Worm (Caenorhabditis elegans): ENCODE results near the gene elo-8.
"Not testable (repeated sequence)": the region's sequence is repeated elsewhere in the genome, so short reads cannot be mapped to it uniquely, and the experiment has no call there.

The elo-8 gene

DNA sequence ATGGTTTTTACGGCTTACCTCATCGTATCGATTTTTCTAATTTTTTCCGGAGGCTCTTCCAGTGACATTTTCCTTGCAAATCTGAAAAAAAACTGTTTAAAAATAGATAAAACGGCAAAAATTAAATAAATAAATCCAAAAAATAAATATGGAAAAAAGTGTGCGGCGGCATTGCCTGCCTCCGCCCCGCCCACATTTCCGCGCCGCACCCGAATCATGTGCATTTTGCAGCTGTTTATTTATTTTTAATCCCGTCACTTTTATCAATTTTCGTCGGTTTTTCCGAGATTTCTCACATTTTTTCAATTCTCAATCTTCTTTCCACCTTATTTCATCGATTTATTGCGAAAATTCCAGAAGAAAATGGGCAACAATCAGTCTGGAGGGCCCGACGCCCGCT lies 4.9 kb upstream of the elo-8 start, which contains the start of the genes Y47D3A.14 and aakb-2 (continued):
- no peak for TF ChIP-seq mec-3 (tag; optimal IDR thresholded peaks at IDR 0.05; ENCODE audit: borderline replicate concordance)
- no peak for TF ChIP-seq pros-1 (tag; optimal IDR thresholded peaks at IDR 0.05)
- no peak for TF ChIP-seq ahr-1 (tag; optimal IDR thresholded peaks at IDR 0.05)
- TF ChIP-seq unc-55 (GFP tag; optimal IDR thresholded peaks at IDR 0.05): no peak
- TF ChIP-seq lim-6 (tag; optimal IDR thresholded peaks at IDR 0.05): no peak
- TF ChIP-seq K02D7.2 (tag; optimal IDR thresholded peaks at IDR 0.05): no peak
- peak; percentile 82 for TF ChIP-seq elt-2 (tag; optimal IDR thresholded peaks at IDR 0.05)
- no peak for TF ChIP-seq pha-4 (tag; optimal IDR thresholded peaks at IDR 0.05)
- TF ChIP-seq ama-1 (optimal IDR thresholded peaks at IDR 0.05): no peak
- no peak for TF ChIP-seq fkh-10 (GFP tag; optimal IDR thresholded peaks at IDR 0.05)
- peak; percentile 19 for TF ChIP-seq rnt-1 (tag; optimal IDR thresholded peaks at IDR 0.05)
- TF ChIP-seq ceh-19 (GFP tag; optimal IDR thresholded peaks at IDR 0.05): no peak
- TF ChIP-seq syd-9 (tag; optimal IDR thresholded peaks at IDR 0.05): no peak
- TF ChIP-seq ceh-34 (tag; optimal IDR thresholded peaks at IDR 0.05): peak; percentile 48
- peak; percentile 9 for TF ChIP-seq fkh-6 (tag; optimal IDR thresholded peaks at IDR 0.05)
- TF ChIP-seq fax-1 (tag; optimal IDR thresholded peaks at IDR 0.05): no peak
- no peak for TF ChIP-seq ceh-45 (GFP tag; IDR thresholded peaks at IDR 0.05)
- no peak for TF ChIP-seq dve-1 (tag; optimal IDR thresholded peaks at IDR 0.05)

DNA sequence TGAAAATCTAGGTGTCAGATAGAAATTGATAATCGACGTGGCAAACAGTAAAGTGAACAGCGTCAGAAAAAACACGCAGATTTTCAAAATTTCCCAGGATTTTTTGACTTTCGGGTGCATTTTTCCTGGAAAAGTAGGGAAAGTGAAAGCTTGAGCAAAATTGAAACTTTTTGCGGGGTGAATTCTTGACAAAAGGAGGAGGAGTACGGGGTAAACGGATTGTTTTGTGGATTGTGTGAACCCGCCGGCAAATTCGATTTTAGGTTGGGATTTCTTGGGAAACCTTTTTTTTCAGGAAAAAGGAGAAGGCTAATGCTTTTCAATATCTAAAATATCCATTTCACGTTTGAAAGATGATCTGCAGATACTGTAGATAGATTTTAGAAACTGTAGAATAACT lies 2.9 kb upstream of the elo-8 start, which contains the start of gene Y47D3A.34:
Gene Y47D3A.34, minus strand, starts transcription at position 120 of the 400 bp plus-strand sequence.
- TF ChIP-seq unc-42 (tag; optimal IDR thresholded peaks at IDR 0.05) (peak; percentile 39), pax-1 (tag; optimal IDR thresholded peaks at IDR 0.05) (no peak), nhr-11 (tag; optimal IDR thresholded peaks at IDR 0.05) (no peak), madf-2 (tag; optimal IDR thresholded peaks at IDR 0.05) (no peak), pha-4 (tag; optimal IDR thresholded peaks at IDR 0.05) (no peak), sox-4 (tag; optimal IDR thresholded peaks at IDR 0.05) (no peak)

DNA sequence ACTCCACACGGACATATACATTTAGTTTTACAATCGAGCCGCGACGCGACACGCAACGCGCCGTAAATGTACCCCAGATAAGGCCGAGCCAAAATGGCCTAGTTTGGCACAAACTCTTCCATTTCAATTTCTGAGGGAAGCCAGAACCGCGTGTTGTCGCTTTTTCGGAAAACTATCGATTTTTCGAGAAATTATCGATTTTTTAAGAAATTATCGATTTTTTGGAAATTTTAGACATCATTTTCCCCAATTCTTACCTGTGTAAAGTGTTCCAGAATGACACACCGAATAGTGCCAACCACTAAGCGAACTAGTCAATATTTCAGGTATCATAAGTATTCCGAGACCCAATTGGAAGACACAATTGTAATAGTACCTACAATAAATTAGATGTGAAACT lies 461 bp downstream of the elo-8 start:
- TF ChIP-seq fkh-10 (GFP tag; optimal IDR thresholded peaks at IDR 0.05) (no peak), C38D4.7 (GFP tag; optimal IDR thresholded peaks at IDR 0.05) (no peak)

DNA sequence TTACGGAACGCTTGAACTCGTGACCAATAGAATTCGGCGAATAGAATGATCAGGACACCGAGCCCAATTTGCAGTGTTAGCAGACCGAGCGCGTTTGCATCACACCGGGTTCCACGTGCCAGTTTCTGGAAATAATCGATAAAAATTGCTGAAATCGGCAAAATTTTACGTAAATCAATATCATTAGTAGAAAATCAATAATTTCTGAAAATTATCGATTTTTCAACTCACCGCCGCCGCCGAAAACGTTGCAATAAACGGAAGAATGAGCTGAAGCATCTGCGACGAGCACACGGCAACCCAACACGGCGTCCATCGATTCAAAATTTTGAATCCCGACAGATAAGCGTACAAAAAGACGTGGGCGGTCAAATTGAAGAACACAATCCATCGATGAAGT lies 1.3 kb downstream of the elo-8 start:
- TF ChIP-seq fax-1 (tag; optimal IDR thresholded peaks at IDR 0.05): no peak
- no peak for TF ChIP-seq tbx-7 (tag; optimal IDR thresholded peaks at IDR 0.05)
- TF ChIP-seq pag-3 (tag; optimal IDR thresholded peaks at IDR 0.05; ENCODE audit: borderline replicate concordance): no peak

DNA sequence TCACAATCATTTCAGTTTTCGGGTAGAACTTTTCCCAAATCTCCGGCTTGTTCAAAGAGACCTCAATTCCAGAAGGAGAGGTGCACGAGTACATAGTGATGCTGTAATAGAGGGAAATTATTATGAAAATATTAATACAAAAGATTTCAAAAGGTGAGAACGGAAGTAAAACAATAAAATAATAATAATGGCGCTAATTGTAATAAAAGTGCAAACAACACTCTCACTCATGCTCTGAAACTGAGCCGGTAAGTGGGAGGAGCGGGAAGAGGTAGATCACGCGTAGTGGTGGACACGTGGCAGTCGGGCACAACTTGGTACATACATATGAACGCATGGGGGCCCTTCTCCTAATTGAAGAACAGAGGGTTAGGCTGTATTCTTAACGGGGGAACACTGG lies 4.8 kb downstream of the elo-8 start, which contains the start of gene tbx-37:
Gene tbx-37, minus strand, starts transcription at position 101 of the 400 bp plus-strand sequence.
- no peak for TF ChIP-seq ets-4 (tag; optimal IDR thresholded peaks at IDR 0.05)
- TF ChIP-seq pax-1 (tag; optimal IDR thresholded peaks at IDR 0.05): no peak
- TF ChIP-seq elt-2 (tag; optimal IDR thresholded peaks at IDR 0.05): no peak
- TF ChIP-seq mec-3 (tag; optimal IDR thresholded peaks at IDR 0.05; ENCODE audit: borderline replicate concordance): no peak
- TF ChIP-seq npax-4 (tag; optimal IDR thresholded peaks at IDR 0.05): no peak
- TF ChIP-seq ahr-1 (tag; optimal IDR thresholded peaks at IDR 0.05): no peak

DNA sequence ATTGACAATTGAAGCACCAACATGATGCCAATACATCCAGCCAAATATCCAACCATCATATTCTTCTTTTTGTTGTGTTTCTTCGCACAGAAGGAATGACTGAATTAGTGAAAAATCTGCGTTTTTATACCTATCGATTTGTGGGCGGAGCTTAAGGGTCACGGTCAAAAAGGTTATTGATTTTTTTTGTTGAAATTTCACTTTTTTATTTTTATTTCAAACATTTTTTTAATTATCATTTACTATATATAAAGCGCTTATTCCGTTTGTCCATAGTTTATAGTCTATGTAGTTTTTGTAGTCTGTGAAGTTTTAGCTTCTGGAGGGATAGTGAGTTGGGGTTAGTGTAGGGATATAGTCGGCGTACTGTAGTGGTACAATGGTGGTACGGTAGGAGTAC lies 7.9 kb downstream of the elo-8 start, which contains the start of gene Y47D3A.13:
Gene Y47D3A.13, minus strand, starts transcription at position 101 of the 400 bp plus-strand sequence.
- not testable (repeated sequence) for TF ChIP-seq ceh-18, ceh-31, hlh-8 (tag; optimal IDR thresholded peaks at IDR 0.05)
